Worm (Caenorhabditis elegans) whole organism, L1 larva: Measurements from ENCODE around the gene F49E11.7.

Source experiments
- dpl-1 ChIP-seq, 3 experiments: fragments of 150-350 bp in 2 of 3; sonication (generic microtip) in 1 of 3; optimal IDR thresholded peaks; 2 replicates each; lab custom pipeline; 2014 to 2017; ENCODE audit warnings: missing biosample characterization in 3 of 3, missing genetic modification characterization in 3 of 3, missing genetic modification reagents in 3 of 3
- mdl-1 ChIP-seq, 2 experiments: fragments of 150-350 bp; optimal IDR thresholded peaks; 2 replicates each; lab custom pipeline; 2014 to 2017; ENCODE audit warnings: missing biosample characterization in 2 of 2, missing genetic modification characterization in 2 of 2, inconsistent platforms in 1 of 2
- pqm-1 ChIP-seq: sonication (generic microtip); optimal IDR thresholded peaks from 3 replicates; lab custom pipeline; 2017; ENCODE audit warnings: missing biosample characterization, missing genetic modification characterization

- TF ChIP-seq pqm-1 (tag; lab: Kevin White, UChicago) (no peak), mdl-1 (tag; optimal IDR thresholded peaks at IDR 0.05; lab: Kevin White, UChicago) (no peak), dpl-1 (GFP tag; optimal IDR thresholded peaks at IDR 0.05; lab: Kevin White, UChicago) (no peak)
Measured at ce11 chrIV:13070142-13070541, 17.5 kb downstream of the F49E11.7 start, which contains the start of gene scl-7.
